Worm (Caenorhabditis elegans) whole organism, early embryonic: Measurements from ENCODE around the gene vab-1.

ENCODE experiments used
- F13C5.2 ChIP-seq: sonication (generic microtip); optimal IDR thresholded peaks from 2 replicates; lab custom pipeline; 2017; ENCODE audit warnings: mild to moderate bottlenecking, missing genetic modification characterization, inconsistent platforms, missing compliant biosample characterization
- aly-1 ChIP-seq: sonication (generic microtip); optimal IDR thresholded peaks from 2 replicates; lab custom pipeline; 2016; ENCODE audit warnings: missing genetic modification characterization, missing compliant biosample characterization
- ama-1 ChIP-seq: fragments of 150-350 bp; optimal IDR thresholded peaks from 2 replicates; lab custom pipeline; 2014
- ceh-36 ChIP-seq: sonication (generic microtip); optimal IDR thresholded peaks from 2 replicates; lab custom pipeline; 2016; ENCODE audit warnings: missing genetic modification characterization, inconsistent platforms, missing compliant biosample characterization
- ets-7 ChIP-seq: sonication (generic microtip); optimal IDR thresholded peaks from 2 replicates; lab custom pipeline; 2016; ENCODE audit warnings: missing genotype, missing genetic modification characterization, missing compliant biosample characterization
- flt-1 ChIP-seq: fragments of 200-800 bp; sonication (Bioruptor generic); IDR thresholded peaks from 2 replicates; pipeline ENCODE4 v1.3.6; 2022; ENCODE audit warnings: missing genetic modification characterization, missing compliant biosample characterization
- hnd-1 ChIP-seq: sonication (generic microtip); optimal IDR thresholded peaks from 2 replicates; lab custom pipeline; 2016; ENCODE audit warnings: missing genetic modification characterization, missing compliant biosample characterization
- pes-1 ChIP-seq: fragments of 200-800 bp; sonication (Bioruptor generic); IDR thresholded peaks from 2 replicates; pipeline ENCODE4 v1.3.6; 2022; ENCODE audit warnings: missing genetic modification reagents, missing genetic modification characterization, missing compliant biosample characterization
- scrt-1 ChIP-seq: fragments of 200-800 bp; sonication (Bioruptor generic); IDR thresholded peaks from 2 replicates; pipeline ENCODE4 v1.3.6; 2022; ENCODE audit warnings: missing genetic modification characterization, missing compliant biosample characterization
- sea-1 ChIP-seq: fragments of 200-800 bp; sonication (Bioruptor generic); conservative IDR thresholded peaks from 2 replicates; pipeline ENCODE4 v1.3.6; 2022; ENCODE audit warnings: missing genetic modification characterization, missing compliant biosample characterization
- tbx-11 ChIP-seq: fragments of 200-800 bp; sonication (Bioruptor generic); IDR thresholded peaks from 2 replicates; pipeline ENCODE4 v1.3.6; 2022; ENCODE audit warnings: missing genetic modification characterization, missing compliant biosample characterization
- tbx-37 ChIP-seq: fragments of 200-800 bp; sonication (Bioruptor generic); conservative IDR thresholded peaks from 2 replicates; pipeline ENCODE4 v1.3.6; 2022; ENCODE audit warnings: missing genetic modification reagents, missing genetic modification characterization, missing compliant biosample characterization
- tra-4 ChIP-seq: sonication (generic microtip); optimal IDR thresholded peaks from 2 replicates; lab custom pipeline; 2017; ENCODE audit warnings: missing genetic modification characterization, missing compliant biosample characterization

ce11 chrII:4566237-4566636, 5.6 kb upstream of the vab-1 start:
- TF ChIP-seq F13C5.2 (tag; lab: Kevin White, UChicago) (no peak), flt-1 (no peak), scrt-1 (no peak), pes-1 (no peak), ama-1 (lab: Kevin White, UChicago) (no peak), sea-1 (GFP tag; lab: Robert Waterston, UW) (no peak), tra-4 (tag; lab: Kevin White, UChicago) (no peak), tbx-11 (no peak), ceh-36 (tag; lab: Kevin White, UChicago) (no peak), ets-7 (tag; lab: Kevin White, UChicago) (no peak), tbx-37 (GFP tag; lab: Robert Waterston, UW) (no peak), hnd-1 (tag; lab: Kevin White, UChicago) (no peak), aly-1 (no peak)
